Fruit fly (Drosophila melanogaster) whole organism, pupa: ENCODE results near the gene CG9801.
A peak's percentile ranks its signal among the peaks of the same experiment; 100 is the strongest.

Experiments used
- CG10348 ChIP-seq: fragments of 200-800 bp; sonication (Bioruptor generic); IDR thresholded peaks from 2 replicates; pipeline ENCODE4 v1.3.6; 2022; ENCODE audit warnings: missing biosample characterization, missing genetic modification characterization
- CG13204 ChIP-seq: fragments of 200-800 bp; sonication (Bioruptor generic); optimal IDR thresholded peaks from 2 replicates; lab custom pipeline; 2018; ENCODE audit warnings: missing biosample characterization, mild to moderate bottlenecking, missing genetic modification characterization, moderate library complexity
- CG32121 ChIP-seq: fragments of 200-800 bp; sonication (Bioruptor generic); IDR thresholded peaks from 2 replicates; pipeline ENCODE4 v1.3.6; 2022; ENCODE audit warnings: missing biosample characterization, missing genetic modification characterization
- CG34367 ChIP-seq: fragments of 200-800 bp; sonication (Bioruptor generic); optimal IDR thresholded peaks from 2 replicates; lab custom pipeline; 2018; ENCODE audit warnings: missing biosample characterization, mild to moderate bottlenecking, missing genetic modification characterization
- CG4496 ChIP-seq: fragments of 200-800 bp; sonication (Bioruptor generic); IDR thresholded peaks from 3 replicates; pipeline ENCODE4 v1.3.6; 2022; ENCODE audit warnings: missing biosample characterization, missing genetic modification characterization
- CG9948 ChIP-seq: fragments of 200-800 bp; sonication (Bioruptor generic); optimal IDR thresholded peaks from 2 replicates; lab custom pipeline; 2018; ENCODE audit warnings: missing biosample characterization, mild to moderate bottlenecking, missing genetic modification characterization, moderate library complexity
- EcR ChIP-seq: fragments of 200-800 bp; sonication (Bioruptor generic); optimal IDR thresholded peaks from 3 replicates; lab custom pipeline; 2019; ENCODE audit warnings: missing biosample characterization, missing genetic modification characterization, mild to moderate bottlenecking, moderate library complexity, missing genetic modification reagents
- Ets98B ChIP-seq: fragments of 200-800 bp; sonication (Bioruptor generic); IDR thresholded peaks from 2 replicates; pipeline ENCODE4 v1.3.6; 2022; ENCODE audit warnings: missing biosample characterization, missing genetic modification characterization
- Snoo ChIP-seq: fragments of 200-800 bp; sonication (Bioruptor generic); optimal IDR thresholded peaks from 3 replicates; lab custom pipeline; 2017; ENCODE audit warnings: missing biosample characterization, mild to moderate bottlenecking, missing genetic modification characterization, inconsistent platforms

DNA sequence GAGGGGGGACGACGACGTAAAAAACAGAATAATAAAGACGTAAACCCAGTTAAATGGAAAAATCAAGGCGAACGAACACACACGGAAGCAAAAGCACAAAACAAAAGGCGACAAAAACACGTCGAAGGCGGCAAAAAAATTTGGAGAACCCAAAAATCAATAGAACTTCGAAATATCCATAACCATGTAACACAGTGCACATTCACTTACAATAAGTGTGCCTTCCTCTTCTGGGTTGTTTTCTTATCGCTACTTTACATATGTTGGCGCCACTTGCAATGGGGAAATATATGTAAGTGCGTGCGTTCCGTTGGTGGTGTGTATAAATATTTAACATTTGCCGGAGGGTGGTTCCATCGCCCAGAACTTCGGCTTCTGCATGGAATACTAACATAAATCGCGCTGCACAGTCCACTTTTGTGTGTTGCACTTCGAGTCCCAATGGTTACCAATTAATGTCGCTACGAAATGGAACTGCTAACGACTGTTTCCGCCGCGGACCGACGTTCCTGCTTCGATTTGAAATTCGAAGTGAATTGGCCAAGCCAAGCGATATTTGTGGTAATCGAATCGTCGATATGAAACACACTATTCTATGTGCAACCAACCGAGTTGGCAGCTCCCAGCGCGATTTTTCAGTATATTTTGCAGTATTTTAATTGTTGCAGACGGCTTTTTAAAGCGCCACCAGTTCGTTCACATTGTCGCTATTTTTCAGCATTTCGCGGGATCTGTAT is at the start of gene CG9801, which contains the start of gene Nasp:
- TF ChIP-seq CG32121 (GFP tag; lab: Robert Waterston, UW) (no peak), CG10348 (GFP tag; lab: Robert Waterston, UW) (no peak), EcR (GFP tag; lab: Kevin White, UChicago) (no peak), CG13204 (GFP tag; lab: Kevin White, UChicago) (no peak), Ets98B (GFP tag; lab: Robert Waterston, UW) (peak; percentile 17; the same call in 1 of the 2 replicates), CG9948 (tag; lab: Kevin White, UChicago) (peak; percentile 2), CG34367 (tag; lab: Kevin White, UChicago) (no peak), Snoo (tag; lab: Kevin White, UChicago) (peak; percentile 21), CG4496 (GFP tag; lab: Robert Waterston, UW) (no peak)
